Worm (Caenorhabditis elegans) whole organism, L4/young adult: Measurements from ENCODE around the gene K05F1.14.

ENCODE experiments used
- W03F9.2 ChIP-seq: fragments of 150-350 bp; optimal IDR thresholded peaks from 2 replicates; lab custom pipeline; 2014; ENCODE audit warnings: missing biosample characterization, missing genetic modification characterization
- dao-5 ChIP-seq: sonication (generic microtip); optimal IDR thresholded peaks from 2 replicates; lab custom pipeline; 2016; ENCODE audit warnings: missing genotype, missing genetic modification characterization, moderate library complexity, missing compliant biosample characterization
- him-1 ChIP-seq: sonication (generic microtip); optimal IDR thresholded peaks from 2 replicates; lab custom pipeline; 2016; ENCODE audit warnings: missing genotype, missing genetic modification reagents, missing genetic modification characterization, missing compliant biosample characterization

The K05F1.14 gene

DNA sequence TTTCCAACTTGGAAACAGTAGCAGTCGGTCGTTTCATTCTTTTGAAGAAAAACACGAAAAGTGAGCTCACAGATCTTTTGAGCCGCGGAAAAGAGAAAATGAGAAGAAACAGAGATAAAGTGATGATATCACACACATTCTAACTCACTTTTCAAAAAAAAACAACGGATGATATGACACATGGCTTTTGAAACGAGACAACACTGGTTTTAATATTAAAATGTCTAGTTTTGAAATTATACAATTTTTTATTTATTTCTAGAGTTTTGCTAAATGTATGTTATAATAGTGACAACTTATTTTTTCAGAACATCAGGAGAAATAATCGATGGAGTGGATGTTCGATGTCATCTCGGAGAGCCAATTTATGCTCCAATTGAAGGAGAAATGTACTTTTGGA, at the start of gene K05F1.14:
K05F1.14 (minus strand) TSS at position 101 of the 400 bp plus-strand sequence.
- TF ChIP-seq W03F9.2 (tag; lab: Kevin White, UChicago) (no peak), dao-5 (tag; lab: Kevin White, UChicago) (no peak), him-1 (tag; lab: Kevin White, UChicago) (no peak)

- no peak for TF ChIP-seq him-1 (tag; lab: Kevin White, UChicago)
- TF ChIP-seq W03F9.2 (tag; lab: Kevin White, UChicago): no peak
Measured at ce11 chrII:5841866-5842265, 49.5 kb upstream of the K05F1.14 start, which contains the start of gene nep-25. Gene nep-25, plus strand, starts transcription at chrII:5842240.

DNA sequence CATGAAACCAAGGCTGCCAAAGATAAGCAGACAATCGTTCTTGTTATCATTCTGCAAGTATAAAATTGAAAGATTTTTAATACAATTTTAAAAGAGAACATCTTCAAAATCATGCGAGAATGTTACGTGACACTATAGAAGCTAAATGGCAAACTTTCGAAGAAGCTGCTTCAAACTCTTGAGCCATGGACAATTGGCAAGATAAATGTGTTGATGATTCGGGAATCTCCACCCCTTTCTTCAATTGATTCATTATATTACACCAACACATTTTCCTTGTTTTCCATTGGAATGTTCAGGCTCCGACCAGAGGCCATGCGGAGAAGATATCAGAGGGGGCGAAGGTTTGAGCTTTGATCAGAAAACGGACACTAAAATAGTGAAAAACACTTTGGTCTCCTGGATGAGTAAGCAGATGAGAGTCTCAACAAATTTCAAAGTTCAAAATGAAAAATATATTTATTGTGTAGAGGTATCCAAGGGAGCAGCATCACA, 48.7 kb upstream of the K05F1.14 start, which contains the start of gene lec-5:
lec-5 (minus strand) TSS at position 51 of the 495 bp plus-strand sequence.
- TF ChIP-seq W03F9.2 (tag; lab: Kevin White, UChicago) (no peak), dao-5 (tag; lab: Kevin White, UChicago) (no peak), him-1 (tag; lab: Kevin White, UChicago) (no peak)

DNA sequence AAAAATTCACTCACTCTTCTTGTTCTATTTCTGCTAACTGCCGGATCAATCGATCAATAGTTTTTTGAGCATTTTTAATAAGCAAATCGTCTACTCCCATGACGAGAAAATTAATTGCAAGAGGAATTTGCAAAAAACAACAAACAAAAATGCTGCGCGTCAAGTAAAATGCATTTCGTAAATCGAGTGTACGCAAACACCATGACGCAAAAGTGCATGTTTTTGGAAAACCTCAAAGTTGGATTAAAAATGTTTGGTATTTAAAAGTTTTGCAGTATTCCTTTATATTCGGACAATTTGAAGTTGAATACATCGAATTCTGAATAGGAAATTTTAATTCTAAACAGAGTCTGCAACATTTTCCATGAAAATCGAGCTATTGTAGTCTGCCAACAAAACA, 46.8 kb upstream of the K05F1.14 start, which contains the start of gene ZK1248.19:
ZK1248.19 (minus strand) TSS at position 188 of the 400 bp plus-strand sequence.
- TF ChIP-seq him-1 (tag; lab: Kevin White, UChicago) (no peak), W03F9.2 (tag; lab: Kevin White, UChicago) (peak; percentile 38), dao-5 (tag; lab: Kevin White, UChicago) (no peak)

ce11 chrII:5838453-5838852, 46.1 kb upstream of the K05F1.14 start, which contains the start of gene ZK1248.15:
Gene ZK1248.15, minus strand, starts transcription at chrII:5838553.
- TF ChIP-seq W03F9.2 (tag; lab: Kevin White, UChicago) (no peak), dao-5 (tag; lab: Kevin White, UChicago) (no peak), him-1 (tag; lab: Kevin White, UChicago) (no peak)

DNA sequence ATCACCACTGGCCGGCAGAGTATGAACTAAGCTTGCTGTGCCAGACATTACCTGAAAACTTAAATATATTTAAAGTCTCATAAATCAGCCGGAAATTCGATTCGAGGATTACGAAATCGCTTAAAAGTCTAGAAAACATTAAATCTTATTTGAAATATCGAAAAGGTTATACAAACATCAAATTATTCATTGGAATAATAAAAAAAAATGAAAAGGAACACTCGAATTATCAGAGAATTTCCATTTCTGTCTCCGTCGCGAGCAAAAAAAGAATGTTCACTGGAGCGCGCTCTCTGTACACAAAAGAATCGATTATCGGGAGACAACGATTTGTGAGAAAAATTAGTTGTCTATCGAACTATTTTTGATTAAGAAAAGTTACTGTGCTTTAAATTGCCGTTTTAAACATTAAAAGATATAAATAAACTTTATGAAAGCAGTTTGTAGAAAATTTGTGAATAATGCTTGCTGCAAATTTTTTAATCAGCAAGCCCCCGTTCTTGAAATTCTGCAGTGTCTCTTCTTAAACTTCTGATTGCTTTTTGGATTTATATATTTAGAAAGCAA, 43.8 kb upstream of the K05F1.14 start, which contains the start of gene fzo-1:
fzo-1 (minus strand) TSS at position 51 of the 567 bp plus-strand sequence.
- TF ChIP-seq W03F9.2 (tag; lab: Kevin White, UChicago) (peak; percentile 34), dao-5 (tag; lab: Kevin White, UChicago) (no peak)

ce11 chrII:5835146-5835545, 42.8 kb upstream of the K05F1.14 start:
- no peak for TF ChIP-seq him-1 (tag; lab: Kevin White, UChicago)
- TF ChIP-seq dao-5 (tag; lab: Kevin White, UChicago): no peak
- TF ChIP-seq W03F9.2 (tag; lab: Kevin White, UChicago): no peak

ce11 chrII:5833136-5833535, 40.7 kb upstream of the K05F1.14 start, which contains the start of gene gtap-1:
Gene gtap-1, minus strand, starts transcription at chrII:5833236.
- TF ChIP-seq him-1 (tag; lab: Kevin White, UChicago): no peak
- TF ChIP-seq dao-5 (tag; lab: Kevin White, UChicago): no peak
- TF ChIP-seq W03F9.2 (tag; lab: Kevin White, UChicago): no peak

DNA sequence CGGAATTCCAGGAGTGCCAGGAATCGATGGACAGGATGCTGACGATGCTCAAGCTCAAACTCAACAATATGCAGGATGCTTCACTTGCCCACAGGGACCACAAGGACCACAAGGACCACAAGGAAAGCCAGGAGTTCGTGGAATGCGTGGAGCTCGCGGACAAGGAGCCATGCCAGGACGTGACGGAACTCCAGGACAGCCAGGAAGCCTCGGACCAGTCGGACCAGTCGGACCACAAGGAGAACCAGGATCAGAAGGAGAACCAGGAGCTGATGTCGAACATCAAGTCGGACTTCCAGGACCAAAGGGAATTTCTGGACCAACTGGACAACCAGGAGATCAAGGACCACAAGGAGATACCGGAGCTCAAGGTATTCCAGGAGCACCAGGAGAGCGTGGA, 39.0 kb upstream of the K05F1.14 start:
- TF ChIP-seq W03F9.2 (tag; lab: Kevin White, UChicago) (no peak), dao-5 (tag; lab: Kevin White, UChicago) (no peak), him-1 (tag; lab: Kevin White, UChicago) (no peak)

DNA sequence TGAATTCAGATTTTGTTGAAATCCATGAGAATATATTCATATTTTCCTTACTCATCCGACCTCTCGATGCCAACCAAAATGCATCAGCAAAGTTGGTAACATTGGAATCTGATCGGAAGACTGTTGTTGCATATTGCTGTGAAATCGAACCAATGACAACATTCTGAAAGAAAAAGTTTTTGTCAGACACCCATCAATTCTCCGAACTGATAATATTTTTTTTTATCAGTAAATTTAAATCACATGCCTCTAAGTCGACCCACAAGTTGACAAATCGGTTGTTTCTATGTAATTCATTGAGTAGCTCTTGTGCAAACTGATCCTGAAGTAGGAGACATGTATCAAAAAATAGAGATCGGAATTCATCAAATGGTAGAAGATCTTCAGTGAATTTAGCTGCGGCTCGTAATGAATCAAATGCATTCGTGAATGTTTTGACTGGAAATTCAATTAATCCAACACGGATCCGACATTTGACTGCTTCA, 37.6 kb upstream of the K05F1.14 start, which contains the start of gene col-74:
col-74 (plus strand) TSS at position 435 of the 485 bp plus-strand sequence.
- no peak for TF ChIP-seq dao-5 (tag; lab: Kevin White, UChicago)
- no peak for TF ChIP-seq W03F9.2 (tag; lab: Kevin White, UChicago)
- no peak for TF ChIP-seq him-1 (tag; lab: Kevin White, UChicago)

DNA sequence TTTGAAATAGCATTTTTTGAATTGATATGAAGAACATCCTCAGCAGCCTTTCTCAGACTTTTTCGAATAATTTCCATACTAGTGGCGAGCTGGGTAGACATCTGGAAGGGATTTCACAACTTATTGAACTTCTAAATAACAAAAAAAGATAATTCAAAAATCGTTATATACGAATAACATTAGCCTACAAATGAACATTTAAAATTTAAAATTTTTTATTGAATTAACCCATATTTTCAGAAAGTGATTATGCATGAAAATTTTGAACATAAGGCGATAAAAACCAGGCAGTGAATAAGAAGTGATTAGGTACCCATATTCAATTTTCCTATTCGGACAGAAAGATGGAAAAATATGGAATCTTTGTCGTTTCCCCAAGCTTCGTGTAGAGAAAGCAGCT, 36.1 kb upstream of the K05F1.14 start, which contains the start of gene ZK1248.11:
ZK1248.11 (minus strand) TSS at position 101 of the 400 bp plus-strand sequence.
- TF ChIP-seq dao-5 (tag; lab: Kevin White, UChicago): no peak

DNA sequence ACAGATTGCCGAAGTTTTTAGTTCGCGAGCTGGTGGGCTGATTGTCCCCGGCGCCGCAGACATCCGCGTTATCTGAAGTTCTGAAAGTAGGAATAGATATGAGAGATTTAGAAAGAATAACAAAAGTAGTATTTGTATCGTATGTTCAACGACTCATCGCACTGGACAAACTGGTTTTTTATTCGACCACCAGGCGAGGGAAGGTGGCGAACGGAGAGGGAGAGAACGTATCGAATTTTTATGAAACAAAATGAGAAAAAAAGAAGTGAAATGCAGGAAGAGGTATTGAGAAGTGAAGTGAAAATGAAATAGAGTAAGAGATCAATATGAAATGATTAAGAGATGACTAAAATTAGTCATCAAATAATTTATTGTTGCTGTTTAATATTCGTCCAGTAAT, 35.0 kb upstream of the K05F1.14 start, which contains the start of gene tbc-2:
tbc-2 (minus strand) TSS at position 80 of the 400 bp plus-strand sequence.
- TF ChIP-seq dao-5 (tag; lab: Kevin White, UChicago) (no peak), W03F9.2 (tag; lab: Kevin White, UChicago) (no peak), him-1 (tag; lab: Kevin White, UChicago) (no peak)

DNA sequence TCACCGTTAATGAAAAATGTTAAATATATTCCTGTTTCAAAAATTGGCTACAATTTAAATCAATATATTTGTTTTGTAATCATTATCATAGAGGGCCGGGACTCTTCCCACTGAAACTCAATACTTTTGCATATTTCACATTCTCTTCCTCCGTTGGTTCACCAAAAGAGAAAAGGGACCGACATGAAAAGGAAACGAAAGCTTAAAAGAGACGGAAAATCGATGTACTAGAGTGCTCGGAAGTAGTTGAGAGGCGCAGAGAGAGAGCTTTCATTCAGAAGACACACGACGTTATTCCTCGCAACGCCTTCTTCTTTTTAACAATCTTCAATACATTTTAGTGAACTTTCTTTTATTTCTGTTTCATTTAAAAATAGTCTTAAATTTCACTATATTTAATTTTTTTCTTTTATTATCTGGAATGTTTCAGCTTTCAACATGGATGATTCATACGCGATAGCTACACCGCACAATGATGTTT, 27.9 kb upstream of the K05F1.14 start, which contains the start of gene ehs-1:
ehs-1 (plus strand) TSS at position 431 of the 481 bp plus-strand sequence.
- no peak for TF ChIP-seq dao-5 (tag; lab: Kevin White, UChicago)
- TF ChIP-seq W03F9.2 (tag; lab: Kevin White, UChicago): no peak
- no peak for TF ChIP-seq him-1 (tag; lab: Kevin White, UChicago)
